Fruit fly (Drosophila melanogaster): ENCODE data around the gene Men-b.

The Men-b gene

DNA sequence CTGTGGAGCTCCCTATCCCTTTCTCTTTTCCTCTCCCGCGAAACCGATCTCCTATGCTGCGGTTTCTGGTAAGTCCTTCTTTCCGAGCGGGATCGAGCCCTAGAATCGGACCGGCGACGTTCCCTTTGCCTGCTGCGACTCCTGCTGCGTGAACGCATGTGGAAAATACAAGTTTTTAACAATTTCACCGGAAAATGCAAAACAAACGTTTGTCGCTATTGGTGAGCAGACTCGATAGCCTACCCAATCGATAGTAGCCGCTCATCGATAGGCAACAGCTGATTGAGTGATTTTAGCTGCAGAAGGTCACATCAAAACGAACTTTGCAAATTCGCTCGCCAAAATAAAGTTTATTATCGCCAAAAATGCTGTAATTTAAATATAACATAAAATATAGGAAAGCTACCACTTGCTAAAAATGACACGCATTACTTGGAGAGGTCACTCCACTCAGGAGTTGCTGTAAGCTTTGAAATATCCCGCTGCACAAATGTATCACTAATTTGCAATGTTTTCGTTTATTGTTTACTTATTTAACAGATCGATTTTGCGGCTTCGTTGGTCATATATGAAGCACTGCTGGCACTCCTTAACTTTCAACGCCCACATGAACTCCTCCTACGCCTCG, 34.9 kb upstream of the Men-b start, which contains the start of the genes CG6066 and CG5880:
Gene CG6066 (minus strand): TSS at position 243 of the 628 bp plus-strand sequence.
Gene CG5880 (plus strand): TSS at position 281 of the 628 bp plus-strand sequence.
- no peak for TF ChIP-seq tj (GFP tag; optimal IDR thresholded peaks at IDR 0.05)
- TF ChIP-seq toe (GFP tag; optimal IDR thresholded peaks at IDR 0.05) = no peak
- no peak for TF ChIP-seq CG1620 (GFP tag; optimal IDR thresholded peaks at IDR 0.05)
- TF ChIP-seq CG14711 (tag; optimal IDR thresholded peaks at IDR 0.05) = no peak
- TF ChIP-seq Crg-1 (GFP tag; optimal IDR thresholded peaks at IDR 0.05) = no peak
- TF ChIP-seq bab1 (GFP tag; optimal IDR thresholded peaks at IDR 0.05) = no peak
- no peak for TF ChIP-seq Hr96 (GFP tag; optimal IDR thresholded peaks at IDR 0.05)
- TF ChIP-seq ovo (GFP tag; optimal IDR thresholded peaks at IDR 0.05) = no peak
- no peak for TF ChIP-seq CG7045 (GFP tag; optimal IDR thresholded peaks at IDR 0.05)
- no peak for TF ChIP-seq cnc (optimal IDR thresholded peaks at IDR 0.05)
- TF ChIP-seq Mnt (GFP tag; optimal IDR thresholded peaks at IDR 0.05) = no peak
- TF ChIP-seq CG33017 (tag; optimal IDR thresholded peaks at IDR 0.05) = no peak
- no peak for TF ChIP-seq CG5204 (GFP tag; optimal IDR thresholded peaks at IDR 0.05)
- TF ChIP-seq cic (GFP tag; optimal IDR thresholded peaks at IDR 0.05) = no peak
- TF ChIP-seq Clk (GFP tag; optimal IDR thresholded peaks at IDR 0.05) = no peak
- TF ChIP-seq pad (GFP tag; optimal IDR thresholded peaks at IDR 0.05) = no peak
- TF ChIP-seq kay (GFP tag; ENCODE audit: borderline replicate concordance) = no peak
- TF ChIP-seq CG11617 (GFP tag; optimal IDR thresholded peaks at IDR 0.05) = no peak
- no peak for TF ChIP-seq CG12768 (GFP tag; optimal IDR thresholded peaks at IDR 0.05)
- TF ChIP-seq CG7101 (tag; optimal IDR thresholded peaks at IDR 0.05) = no peak

DNA sequence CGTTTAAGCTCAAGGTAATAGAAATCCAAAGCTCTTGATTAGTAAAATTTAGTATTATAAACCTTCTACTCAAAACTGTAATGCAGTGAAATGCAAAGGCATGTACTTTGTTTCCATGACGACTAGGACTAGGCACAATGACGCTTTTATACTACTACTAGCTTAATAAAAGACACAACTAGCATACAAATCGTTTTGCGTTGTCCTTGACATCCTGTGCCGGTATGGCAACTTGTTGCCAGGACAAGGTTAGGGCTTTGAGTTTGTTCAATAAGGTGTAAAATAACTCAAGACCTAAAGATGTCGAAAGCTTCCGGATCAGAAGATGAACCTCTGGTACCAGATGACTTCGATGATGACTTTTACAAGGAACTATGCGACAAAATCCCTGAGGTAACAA, 33.1 kb upstream of the Men-b start, which contains the start of gene CG5882:
Gene CG5882 (plus strand): TSS at position 301 of the 400 bp plus-strand sequence.
- no peak for TF ChIP-seq ovo (GFP tag; optimal IDR thresholded peaks at IDR 0.05)
- TF ChIP-seq Hr96 (GFP tag; optimal IDR thresholded peaks at IDR 0.05) = no peak
- TF ChIP-seq CG12768 (GFP tag; optimal IDR thresholded peaks at IDR 0.05) = no peak
- TF ChIP-seq Mnt (GFP tag; optimal IDR thresholded peaks at IDR 0.05) = no peak
- TF ChIP-seq CG7045 (GFP tag; optimal IDR thresholded peaks at IDR 0.05) = no peak
- no peak for TF ChIP-seq bab1 (GFP tag; optimal IDR thresholded peaks at IDR 0.05)
- no peak for TF ChIP-seq CG11617 (GFP tag; optimal IDR thresholded peaks at IDR 0.05)
- TF ChIP-seq toe (GFP tag; optimal IDR thresholded peaks at IDR 0.05) = no peak
- no peak for TF ChIP-seq CG14711 (tag; optimal IDR thresholded peaks at IDR 0.05)
- no peak for TF ChIP-seq CG5204 (GFP tag; optimal IDR thresholded peaks at IDR 0.05)
- no peak for TF ChIP-seq CG1620 (GFP tag; optimal IDR thresholded peaks at IDR 0.05)
- TF ChIP-seq Crg-1 (GFP tag; optimal IDR thresholded peaks at IDR 0.05) = no peak

DNA sequence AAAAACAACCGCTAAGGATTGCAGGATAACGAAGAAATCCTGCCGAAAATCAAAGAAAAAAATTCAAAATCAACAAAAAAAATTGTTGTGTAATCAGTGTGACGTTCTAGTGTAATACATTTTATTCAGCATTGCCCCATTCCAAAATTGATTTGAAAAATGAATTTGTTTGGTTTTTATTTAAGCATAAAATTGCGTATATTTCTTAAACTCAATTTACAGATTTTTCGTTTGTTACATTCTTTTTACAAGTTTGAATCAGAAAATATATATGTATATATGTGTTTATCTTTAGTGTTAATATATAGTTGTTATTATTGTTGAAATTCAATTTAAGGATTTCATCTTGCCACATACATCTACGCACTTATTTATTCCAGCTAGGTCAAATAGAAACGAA, 26.9 kb upstream of the Men-b start, which contains the start of gene CG6059:
Gene CG6059 (minus strand): TSS at position 101 of the 400 bp plus-strand sequence.
- TF ChIP-seq Hr96 (GFP tag; optimal IDR thresholded peaks at IDR 0.05) = no peak
- no peak for TF ChIP-seq cnc (optimal IDR thresholded peaks at IDR 0.05)
- TF ChIP-seq CG12768 (GFP tag; optimal IDR thresholded peaks at IDR 0.05) = no peak
- no peak for TF ChIP-seq bab1 (GFP tag; optimal IDR thresholded peaks at IDR 0.05)
- no peak for TF ChIP-seq Crg-1 (GFP tag; optimal IDR thresholded peaks at IDR 0.05)
- no peak for TF ChIP-seq CG1620 (GFP tag; optimal IDR thresholded peaks at IDR 0.05)
- TF ChIP-seq toe (GFP tag; optimal IDR thresholded peaks at IDR 0.05) = no peak
- no peak for TF ChIP-seq kay (GFP tag; ENCODE audit: borderline replicate concordance)
- TF ChIP-seq CG7045 (GFP tag; optimal IDR thresholded peaks at IDR 0.05) = no peak
- TF ChIP-seq cic (GFP tag; optimal IDR thresholded peaks at IDR 0.05) = no peak
- no peak for TF ChIP-seq pad (GFP tag; optimal IDR thresholded peaks at IDR 0.05)
- no peak for TF ChIP-seq Mnt (GFP tag; optimal IDR thresholded peaks at IDR 0.05)
- TF ChIP-seq CG14711 (tag; optimal IDR thresholded peaks at IDR 0.05) = no peak
- TF ChIP-seq tj (GFP tag; optimal IDR thresholded peaks at IDR 0.05) = no peak
- TF ChIP-seq CG7101 (tag; optimal IDR thresholded peaks at IDR 0.05) = no peak
- TF ChIP-seq CG5204 (GFP tag; optimal IDR thresholded peaks at IDR 0.05) = no peak
- TF ChIP-seq CG33017 (tag; optimal IDR thresholded peaks at IDR 0.05) = no peak
- TF ChIP-seq ovo (GFP tag; optimal IDR thresholded peaks at IDR 0.05) = no peak
- TF ChIP-seq Clk (GFP tag; optimal IDR thresholded peaks at IDR 0.05) = no peak

DNA sequence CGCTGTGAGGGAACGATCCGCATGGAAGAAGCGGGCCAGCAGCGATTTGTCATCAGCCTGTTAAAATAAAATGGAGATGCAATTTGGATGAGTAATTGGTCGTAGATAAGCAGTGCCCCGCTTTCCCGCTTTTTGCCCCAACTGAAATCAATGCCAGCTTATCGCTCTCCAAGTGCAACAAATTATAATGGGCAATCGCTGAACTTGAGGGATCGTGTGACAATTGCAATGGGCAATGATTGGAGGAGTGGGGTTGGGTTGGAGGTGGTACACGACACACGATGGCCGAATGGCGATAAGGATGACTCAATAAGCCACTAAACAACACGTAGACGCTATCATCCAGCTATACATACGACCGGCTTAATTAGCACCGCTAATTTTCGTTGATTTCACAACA, 22.7 kb upstream of the Men-b start:
- TF ChIP-seq cnc (optimal IDR thresholded peaks at IDR 0.05) (no peak), CG7101 (tag; optimal IDR thresholded peaks at IDR 0.05) (no peak), bab1 (GFP tag; optimal IDR thresholded peaks at IDR 0.05) (no peak), CG33017 (tag; optimal IDR thresholded peaks at IDR 0.05) (no peak), kay (GFP tag; ENCODE audit: borderline replicate concordance) (no peak), CG5204 (GFP tag; optimal IDR thresholded peaks at IDR 0.05) (no peak), Clk (GFP tag; optimal IDR thresholded peaks at IDR 0.05) (no peak), Mnt (GFP tag; optimal IDR thresholded peaks at IDR 0.05) (peak; percentile 44)

DNA sequence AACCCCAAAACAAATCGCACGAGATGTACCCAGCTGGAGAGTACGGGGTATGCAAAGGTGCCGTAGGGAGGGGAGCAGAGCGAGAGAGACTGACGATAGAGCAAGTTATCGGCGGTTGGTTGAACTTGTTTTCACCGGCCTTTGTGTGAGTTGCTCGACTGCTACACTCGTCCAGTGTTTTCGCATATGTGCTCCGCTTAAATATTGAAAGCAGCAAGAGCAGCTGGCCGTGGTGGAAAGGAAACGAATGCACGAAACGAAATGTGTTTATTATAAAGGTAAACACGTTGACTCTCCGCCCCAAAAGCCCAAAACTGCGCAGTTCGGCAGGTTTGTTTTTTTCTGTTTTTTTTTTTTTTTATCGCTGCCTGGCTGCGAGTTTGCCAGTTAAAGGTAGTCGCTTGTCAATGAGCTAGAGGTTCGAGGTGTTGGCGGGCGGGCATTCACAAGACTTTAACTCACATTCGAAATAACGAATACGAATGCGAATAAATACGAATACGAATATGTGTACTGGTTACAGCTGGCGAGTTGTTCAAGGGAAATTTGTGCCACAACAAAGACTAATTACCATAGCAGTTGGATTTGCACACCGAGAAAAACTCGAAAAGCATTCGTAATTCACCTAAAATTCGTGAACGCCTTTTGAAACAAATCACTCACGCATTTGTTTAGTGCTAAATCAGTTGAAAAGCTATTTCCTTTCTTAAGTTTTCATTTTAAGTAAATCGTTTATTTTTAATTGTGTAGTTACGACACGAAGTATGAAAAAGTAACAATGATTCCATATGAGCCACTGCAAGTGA, 21.7 kb upstream of the Men-b start:
- TF ChIP-seq toe (GFP tag; optimal IDR thresholded peaks at IDR 0.05) = no peak
- peak; percentile 37 for TF ChIP-seq bab1 (GFP tag; optimal IDR thresholded peaks at IDR 0.05)
- no peak for TF ChIP-seq CG1620 (GFP tag; optimal IDR thresholded peaks at IDR 0.05)
- TF ChIP-seq CG33017 (tag; optimal IDR thresholded peaks at IDR 0.05) = peak; percentile 8
- TF ChIP-seq pad (GFP tag; optimal IDR thresholded peaks at IDR 0.05) = no peak
- TF ChIP-seq ovo (GFP tag; optimal IDR thresholded peaks at IDR 0.05) = no peak
- TF ChIP-seq cic (GFP tag; optimal IDR thresholded peaks at IDR 0.05) = peak; percentile 47
- TF ChIP-seq Crg-1 (GFP tag; optimal IDR thresholded peaks at IDR 0.05) = peak; percentile 14
- no peak for TF ChIP-seq Clk (GFP tag; optimal IDR thresholded peaks at IDR 0.05)
- TF ChIP-seq CG7045 (GFP tag; optimal IDR thresholded peaks at IDR 0.05) = peak; percentile 19
- TF ChIP-seq CG12768 (GFP tag; optimal IDR thresholded peaks at IDR 0.05) = peak; percentile 22
- TF ChIP-seq CG7101 (tag; optimal IDR thresholded peaks at IDR 0.05) = peak; percentile 7
- no peak for TF ChIP-seq kay (GFP tag; ENCODE audit: borderline replicate concordance)
- TF ChIP-seq tj (GFP tag; optimal IDR thresholded peaks at IDR 0.05) = peak; percentile 70
- TF ChIP-seq Mnt (GFP tag; optimal IDR thresholded peaks at IDR 0.05) = peak; percentile 65
- TF ChIP-seq CG11617 (GFP tag; optimal IDR thresholded peaks at IDR 0.05) = peak; percentile 3
- peak; percentile 13 for TF ChIP-seq Hr96 (GFP tag; optimal IDR thresholded peaks at IDR 0.05)
- no peak for TF ChIP-seq cnc (optimal IDR thresholded peaks at IDR 0.05)
- TF ChIP-seq CG14711 (tag; optimal IDR thresholded peaks at IDR 0.05) = peak; percentile 36

Measured in whole organism, adult.